Fruit fly (Drosophila melanogaster): Measurements from ENCODE around the gene nrv1.
A peak's percentile ranks its signal among the peaks of the same experiment; 100 is the strongest.

The nrv1 gene

dm6 chr2L:6819230-6820049 is 32.8 kb upstream of the nrv1 start (continued):
- no peak for TF ChIP-seq sim (GFP tag; IDR thresholded peaks at IDR 0.05)
- TF ChIP-seq Hey (tag; optimal IDR thresholded peaks at IDR 0.05), result no peak
- TF ChIP-seq CG42726 (GFP tag; IDR thresholded peaks at IDR 0.05; ENCODE audit: partially characterized antibody), result no peak

dm6 chr2L:6818357-6818756 is 31.7 kb upstream of the nrv1 start:
- TF ChIP-seq CG4707 (GFP tag; optimal IDR thresholded peaks at IDR 0.05) (peak; percentile 44), wor (GFP tag; IDR thresholded peaks at IDR 0.05) (no peak), Hmx (GFP tag; optimal IDR thresholded peaks at IDR 0.05) (no peak), slbo (GFP tag; IDR thresholded peaks at IDR 0.05) (no peak), maf-S (GFP tag; optimal IDR thresholded peaks at IDR 0.05) (no peak), CG10431 (GFP tag; optimal IDR thresholded peaks at IDR 0.05) (peak; percentile 15), lmd (GFP tag; IDR thresholded peaks at IDR 0.05) (no peak), slp2 (GFP tag; optimal IDR thresholded peaks at IDR 0.05) (no peak), gsb (GFP tag; IDR thresholded peaks at IDR 0.05) (no peak), ATbp (GFP tag; optimal IDR thresholded peaks at IDR 0.05) (peak; percentile 13), CG8924 (tag; optimal IDR thresholded peaks at IDR 0.05) (no peak), CG15601 (tag; optimal IDR thresholded peaks at IDR 0.05) (peak; percentile 26), esg (GFP tag; conservative IDR thresholded peaks at IDR 0.05) (no peak), CG11456 (GFP tag; IDR thresholded peaks at IDR 0.05) (no peak), Nf-YB (GFP tag; optimal IDR thresholded peaks at IDR 0.05) (no peak), fd3F (GFP tag; optimal IDR thresholded peaks at IDR 0.05) (no peak), CG33557 (GFP tag; optimal IDR thresholded peaks at IDR 0.05) (peak; percentile 35), CG17829 (tag; optimal IDR thresholded peaks at IDR 0.05) (no peak), CG2875 (GFP tag; optimal IDR thresholded peaks at IDR 0.05) (no peak), chif (GFP tag; optimal IDR thresholded peaks at IDR 0.05) (peak in 1 of 2 experiments; percentile 5), CG7839 (tag; optimal IDR thresholded peaks at IDR 0.05) (no peak), CG10267 (tag; optimal IDR thresholded peaks at IDR 0.05) (no peak), CG2712 (tag; optimal IDR thresholded peaks at IDR 0.05) (peak; percentile 7), ttk (GFP tag; IDR thresholded peaks at IDR 0.05) (no peak), NFAT (GFP tag; IDR thresholded peaks at IDR 0.05) (no peak), CG1529 (GFP tag; optimal IDR thresholded peaks at IDR 0.05) (peak; percentile 24), CG17361 (GFP tag; IDR thresholded peaks at IDR 0.05) (no peak), CG1233 (GFP tag; optimal IDR thresholded peaks at IDR 0.05) (peak; percentile 4), Ets97D (GFP tag; optimal IDR thresholded peaks at IDR 0.05) (no peak), gem (tag; optimal IDR thresholded peaks at IDR 0.05) (peak; percentile 32), CG11723 (GFP tag; optimal IDR thresholded peaks at IDR 0.05) (no peak), Side (GFP tag; optimal IDR thresholded peaks at IDR 0.05) (peak; percentile 8), D19A (tag; optimal IDR thresholded peaks at IDR 0.05) (peak; percentile 6), Eip74EF (GFP tag; optimal IDR thresholded peaks at IDR 0.05) (no peak), odd (GFP tag; optimal IDR thresholded peaks at IDR 0.05) (no peak), CG31441 (GFP tag; IDR thresholded peaks at IDR 0.05) (no peak), Usf (GFP tag; optimal IDR thresholded peaks at IDR 0.05) (no peak), CG1024 (GFP tag; IDR thresholded peaks at IDR 0.05) (no peak), CG3407 (GFP tag; optimal IDR thresholded peaks at IDR 0.05) (peak; percentile 31), trh (GFP tag; optimal IDR thresholded peaks at IDR 0.05) (no peak), Scr (GFP tag; IDR thresholded peaks at IDR 0.05; ENCODE audit: partially characterized antibody) (no peak), CG14860 (GFP tag; IDR thresholded peaks at IDR 0.05; ENCODE audit: partially characterized antibody) (no peak), CG6813 (GFP tag; optimal IDR thresholded peaks at IDR 0.05) (peak; percentile 42), sc (optimal IDR thresholded peaks at IDR 0.05) (no peak), sc (GFP tag; optimal IDR thresholded peaks at IDR 0.05) (peak; percentile 42)
